Worm (Caenorhabditis elegans) whole organism, L4 larva: ENCODE measurements around the gene W05B10.4.

Experiments used
- F10B5.3 ChIP-seq: sonication (generic microtip); optimal IDR thresholded peaks from 2 replicates; lab custom pipeline; 2016; ENCODE audit warnings: mild to moderate bottlenecking, missing genetic modification characterization, missing compliant biosample characterization
- lin-13 ChIP-seq: fragments of 150-350 bp; optimal IDR thresholded peaks from 2 replicates; lab custom pipeline; 2014; ENCODE audit warnings: missing biosample characterization, missing genetic modification reagents, missing genetic modification characterization
- lir-3 ChIP-seq: sonication (generic microtip); optimal IDR thresholded peaks from 2 replicates; lab custom pipeline; 2016; ENCODE audit warnings: mild to moderate bottlenecking, missing genetic modification characterization, missing compliant biosample characterization
- nhr-237 ChIP-seq: sonication (generic microtip); optimal IDR thresholded peaks from 2 replicates; lab custom pipeline; 2017; ENCODE audit warnings: missing biosample characterization, missing genetic modification characterization

DNA sequence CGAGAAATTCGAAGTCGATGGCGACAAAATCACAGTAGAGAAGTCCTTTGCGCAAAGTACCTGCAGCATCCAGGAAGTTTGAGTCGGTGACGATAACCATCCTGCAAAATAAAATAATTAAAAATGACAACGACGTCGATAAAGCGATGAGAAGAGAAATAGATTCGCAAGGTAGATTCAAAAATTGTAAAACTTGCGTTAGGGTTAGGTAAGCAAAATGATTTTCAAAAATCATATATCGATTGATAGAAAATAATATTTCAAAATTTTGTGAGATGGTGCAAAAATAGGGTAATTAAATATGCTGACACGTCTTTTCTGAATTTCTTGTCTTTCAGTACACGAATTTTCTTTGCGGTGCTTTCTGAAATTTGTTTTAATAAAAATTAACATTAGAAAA is 27.1 kb downstream of the W05B10.4 start, which contains the start of gene parn-1:
- TF ChIP-seq F10B5.3 (tag; lab: Kevin White, UChicago), result no peak
- no peak for TF ChIP-seq lin-13 (GFP tag; lab: Kevin White, UChicago)
- no peak for TF ChIP-seq lir-3 (tag; lab: Kevin White, UChicago)
- TF ChIP-seq nhr-237 (tag; lab: Kevin White, UChicago), result no peak
